Fruit fly (Drosophila melanogaster) whole organism, wandering third instar larva: Measurements from ENCODE around the gene Eip63E.
A peak's percentile ranks its signal among the peaks of the same experiment; 100 is the strongest.

ENCODE experiments used
- Abd-B ChIP-seq: fragments of >200 bp; optimal IDR thresholded peaks from 2 replicates; lab custom pipeline; 2017; ENCODE audit warnings: missing biosample characterization, missing genetic modification characterization
- CG32264 ChIP-seq: fragments of 200-800 bp; sonication (Bioruptor generic); optimal IDR thresholded peaks from 2 replicates; lab custom pipeline; 2016; ENCODE audit warnings: missing biosample characterization, missing genetic modification characterization
- CG9705 ChIP-seq: fragments of 200-800 bp; sonication (Bioruptor generic); optimal IDR thresholded peaks from 2 replicates; lab custom pipeline; 2018; ENCODE audit warnings: missing biosample characterization, mild to moderate bottlenecking, missing genetic modification characterization
- CrebA ChIP-seq: fragments of 200-800 bp; sonication (Bioruptor generic); optimal IDR thresholded peaks from 2 replicates; lab custom pipeline; 2016; ENCODE audit warnings: missing biosample characterization, mild to moderate bottlenecking, missing genetic modification characterization, borderline replicate concordance
- Dfd ChIP-seq: fragments of >200 bp; optimal IDR thresholded peaks from 2 replicates; lab custom pipeline; 2017; ENCODE audit warnings: missing biosample characterization, missing genetic modification characterization
- Dif ChIP-seq: fragments of 200-275, 200-300 bp; sonication (Bioruptor generic); optimal IDR thresholded peaks from 2 replicates; lab custom pipeline; 2018; ENCODE audit warnings: missing biosample characterization, missing genetic modification characterization; ENCODE audit not compliant: partially characterized antibody
- GATAd ChIP-seq: sonication (Bioruptor generic); optimal IDR thresholded peaks from 2 replicates; lab custom pipeline; 2016; ENCODE audit warnings: missing biosample characterization, missing genetic modification characterization
- HLH106 ChIP-seq: fragments of 200-800 bp; optimal IDR thresholded peaks from 3 replicates; lab custom pipeline; 2019; ENCODE audit warnings: missing biosample characterization, mild to moderate bottlenecking, missing genetic modification characterization, moderate library complexity
- Hnf4 ChIP-seq: fragments of 200-800 bp; sonication (Bioruptor generic); optimal IDR thresholded peaks from 2 replicates; lab custom pipeline; 2016; ENCODE audit warnings: missing biosample characterization, mild to moderate bottlenecking, missing genetic modification characterization
- Hr78 ChIP-seq: fragments of >200 bp; optimal IDR thresholded peaks from 2 replicates; lab custom pipeline; 2017; ENCODE audit warnings: missing biosample characterization, missing genetic modification characterization
- Hr83 ChIP-seq: fragments of 200-300 bp; sonication (Bioruptor generic); optimal IDR thresholded peaks from 2 replicates; lab custom pipeline; 2016; ENCODE audit warnings: missing biosample characterization, mild to moderate bottlenecking, missing genetic modification characterization, moderate library complexity; ENCODE audit not compliant: poor library complexity, severe bottlenecking
- Jra ChIP-seq: sonication (Bioruptor generic); optimal IDR thresholded peaks from 2 replicates; lab custom pipeline; 2016; ENCODE audit warnings: missing biosample characterization, missing genetic modification characterization
- Mio ChIP-seq: sonication (Bioruptor generic); optimal IDR thresholded peaks from 2 replicates; lab custom pipeline; 2016; ENCODE audit warnings: missing biosample characterization, missing genetic modification characterization
- Myc ChIP-seq: fragments of >200 bp; optimal IDR thresholded peaks from 2 replicates; lab custom pipeline; 2017
- N ChIP-seq: fragments of >200 bp; optimal IDR thresholded peaks from 2 replicates; lab custom pipeline; 2018; ENCODE audit warnings: missing biosample characterization, missing external identifiers, missing genetic modification characterization
- OdsH ChIP-seq: fragments of 200-800 bp; sonication (Bioruptor generic); optimal IDR thresholded peaks from 2 replicates; lab custom pipeline; 2016; ENCODE audit warnings: missing biosample characterization, mild to moderate bottlenecking, missing genetic modification characterization
- Rel ChIP-seq, 2 experiments: fragments of 200-800 bp; sonication (Bioruptor generic) in 1 of 2; optimal IDR thresholded peaks; 2 replicates in 1 of 2; 3 replicates in 1 of 2; lab custom pipeline; 2016 to 2019; ENCODE audit warnings: mild to moderate bottlenecking in 2 of 2, missing biosample characterization in 2 of 2, missing genetic modification characterization in 2 of 2, moderate library complexity in 1 of 2
- Sp1 ChIP-seq: fragments of 200-800 bp; sonication (Bioruptor generic); optimal IDR thresholded peaks from 3 replicates; lab custom pipeline; 2019; ENCODE audit warnings: missing biosample characterization, mild to moderate bottlenecking, missing genetic modification characterization, moderate library complexity
- Vsx2 ChIP-seq: fragments of 200-300, 225-300 bp; sonication (Bioruptor generic); optimal IDR thresholded peaks from 2 replicates; lab custom pipeline; 2018; ENCODE audit warnings: missing biosample characterization, missing genetic modification characterization; ENCODE audit not compliant: partially characterized antibody
- br ChIP-seq: fragments of 200-800 bp; sonication (Bioruptor generic); optimal IDR thresholded peaks from 2 replicates; lab custom pipeline; 2016; ENCODE audit warnings: missing biosample characterization, missing genetic modification characterization
- brk ChIP-seq: fragments of 200-800 bp; sonication (Bioruptor generic); optimal IDR thresholded peaks from 2 replicates; lab custom pipeline; 2016; ENCODE audit warnings: missing biosample characterization, mild to moderate bottlenecking, missing genetic modification characterization
- dl ChIP-seq, 2 experiments: fragments of 175-275, 200-275 bp in 1 of 2; fragments of 200-275 bp in 1 of 2; sonication (Bioruptor generic); optimal IDR thresholded peaks; lab custom pipeline; 2018; ENCODE audit warnings: mild to moderate bottlenecking in 2 of 2, missing biosample characterization in 2 of 2, missing genetic modification characterization in 2 of 2, moderate library complexity in 2 of 2; ENCODE audit not compliant: partially characterized antibody in 2 of 2, insufficient read depth in 1 of 2
- dmrt93B ChIP-seq: fragments of 200-800 bp; sonication (Bioruptor generic); optimal IDR thresholded peaks from 2 replicates; lab custom pipeline; 2018; ENCODE audit warnings: missing biosample characterization, mild to moderate bottlenecking, missing genetic modification characterization
- dsf ChIP-seq: sonication (Bioruptor generic); optimal IDR thresholded peaks from 2 replicates; lab custom pipeline; 2016; ENCODE audit warnings: missing biosample characterization, missing genetic modification characterization, borderline replicate concordance
- ey ChIP-seq: fragments of 200-800 bp; sonication (Bioruptor generic); optimal IDR thresholded peaks from 2 replicates; lab custom pipeline; 2016; ENCODE audit warnings: missing biosample characterization, missing genetic modification characterization
- foxo ChIP-seq, 2 experiments: fragments of 200-800 bp; sonication (Bioruptor generic); optimal IDR thresholded peaks; 2 replicates in 1 of 2; 3 replicates in 1 of 2; lab custom pipeline; 2016 to 2017; ENCODE audit warnings: missing biosample characterization in 2 of 2, missing genetic modification characterization in 2 of 2
- fru ChIP-seq: fragments of 200-800 bp; sonication (Bioruptor generic); optimal IDR thresholded peaks from 3 replicates; lab custom pipeline; 2016; ENCODE audit warnings: missing biosample characterization, mild to moderate bottlenecking, missing genetic modification characterization
- h ChIP-seq: fragments of 200-800 bp; sonication (Bioruptor generic); optimal IDR thresholded peaks from 3 replicates; lab custom pipeline; 2016; ENCODE audit warnings: missing biosample characterization, mild to moderate bottlenecking, missing genetic modification characterization
- jim ChIP-seq: fragments of 175-275, 200-325 bp; sonication (Bioruptor generic); optimal IDR thresholded peaks from 2 replicates; lab custom pipeline; 2016; ENCODE audit warnings: missing biosample characterization, mild to moderate bottlenecking, missing genetic modification characterization
- lola ChIP-seq: fragments of >200 bp; optimal IDR thresholded peaks from 2 replicates; lab custom pipeline; 2017; ENCODE audit warnings: missing biosample characterization, missing genetic modification characterization
- pan ChIP-seq: fragments of >200 bp; optimal IDR thresholded peaks from 2 replicates; lab custom pipeline; 2017
- psq ChIP-seq: fragments of 200-800 bp; sonication (Bioruptor generic); optimal IDR thresholded peaks from 3 replicates; lab custom pipeline; 2017; ENCODE audit warnings: missing biosample characterization, mild to moderate bottlenecking, missing genetic modification characterization, moderate library complexity
- rgr ChIP-seq: fragments of 200-800 bp; sonication (Bioruptor generic); optimal IDR thresholded peaks from 3 replicates; lab custom pipeline; 2016; ENCODE audit warnings: missing biosample characterization, mild to moderate bottlenecking, missing genetic modification characterization
- sage ChIP-seq: fragments of 200-800 bp; sonication (Bioruptor generic); optimal IDR thresholded peaks from 2 replicates; lab custom pipeline; 2016; ENCODE audit warnings: missing biosample characterization, mild to moderate bottlenecking, missing genetic modification characterization
- sv ChIP-seq: fragments of 200-800 bp; sonication (Bioruptor generic); optimal IDR thresholded peaks from 3 replicates; lab custom pipeline; 2016; ENCODE audit warnings: missing biosample characterization, missing genetic modification characterization
- tai ChIP-seq: sonication (Bioruptor generic); optimal IDR thresholded peaks from 2 replicates; lab custom pipeline; 2016; ENCODE audit warnings: missing biosample characterization, missing genetic modification characterization
- usp ChIP-seq: fragments of >200 bp; optimal IDR thresholded peaks from 2 replicates; lab custom pipeline; 2017; ENCODE audit warnings: missing biosample characterization, missing genetic modification characterization
- woc ChIP-seq: sonication (Bioruptor generic); optimal IDR thresholded peaks from 2 replicates; lab custom pipeline; 2016; ENCODE audit warnings: missing biosample characterization, mild to moderate bottlenecking, missing genetic modification characterization

The Eip63E gene

dm6 chr3L:3535674-3536073 lies 20.1 kb downstream of the Eip63E start:
- TF ChIP-seq Dfd (GFP tag; lab: Kevin White, UChicago) (no peak), CrebA (GFP tag; lab: Kevin White, UChicago) (no peak), fru (GFP tag; lab: Kevin White, UChicago) (no peak), Sp1 (GFP tag; lab: Kevin White, UChicago) (no peak), dmrt93B (GFP tag; lab: Kevin White, UChicago) (no peak), lola (no peak), woc (GFP tag; lab: Kevin White, UChicago) (no peak)

- TF ChIP-seq N (GFP tag; lab: Kevin White, UChicago) (no peak), dmrt93B (GFP tag; lab: Kevin White, UChicago) (no peak), brk (GFP tag; lab: Kevin White, UChicago) (no peak), woc (GFP tag; lab: Kevin White, UChicago) (peak; percentile 32), Vsx2 (no peak), ey (peak; percentile 3)
Measured at dm6 chr3L:3536414-3536813, 20.9 kb downstream of the Eip63E start.

dm6 chr3L:3536905-3537665 lies 21.5 kb downstream of the Eip63E start:
- no peak for TF ChIP-seq Dfd (GFP tag; lab: Kevin White, UChicago)
- peak; percentile 67 for TF ChIP-seq fru (GFP tag; lab: Kevin White, UChicago)
- TF ChIP-seq Hr78 (GFP tag; lab: Kevin White, UChicago), result no peak
- no peak for TF ChIP-seq Hr83 (GFP tag; lab: Kevin White, UChicago)
- TF ChIP-seq Dif (GFP tag; lab: Kevin White, UChicago), result peak; percentile 78
- TF ChIP-seq foxo (GFP tag; optimal IDR thresholded peaks at IDR 0.05; lab: Kevin White, UChicago), result no peak
- no peak for TF ChIP-seq OdsH (GFP tag; lab: Kevin White, UChicago)
- TF ChIP-seq Vsx2, result peak; percentile 81

DNA sequence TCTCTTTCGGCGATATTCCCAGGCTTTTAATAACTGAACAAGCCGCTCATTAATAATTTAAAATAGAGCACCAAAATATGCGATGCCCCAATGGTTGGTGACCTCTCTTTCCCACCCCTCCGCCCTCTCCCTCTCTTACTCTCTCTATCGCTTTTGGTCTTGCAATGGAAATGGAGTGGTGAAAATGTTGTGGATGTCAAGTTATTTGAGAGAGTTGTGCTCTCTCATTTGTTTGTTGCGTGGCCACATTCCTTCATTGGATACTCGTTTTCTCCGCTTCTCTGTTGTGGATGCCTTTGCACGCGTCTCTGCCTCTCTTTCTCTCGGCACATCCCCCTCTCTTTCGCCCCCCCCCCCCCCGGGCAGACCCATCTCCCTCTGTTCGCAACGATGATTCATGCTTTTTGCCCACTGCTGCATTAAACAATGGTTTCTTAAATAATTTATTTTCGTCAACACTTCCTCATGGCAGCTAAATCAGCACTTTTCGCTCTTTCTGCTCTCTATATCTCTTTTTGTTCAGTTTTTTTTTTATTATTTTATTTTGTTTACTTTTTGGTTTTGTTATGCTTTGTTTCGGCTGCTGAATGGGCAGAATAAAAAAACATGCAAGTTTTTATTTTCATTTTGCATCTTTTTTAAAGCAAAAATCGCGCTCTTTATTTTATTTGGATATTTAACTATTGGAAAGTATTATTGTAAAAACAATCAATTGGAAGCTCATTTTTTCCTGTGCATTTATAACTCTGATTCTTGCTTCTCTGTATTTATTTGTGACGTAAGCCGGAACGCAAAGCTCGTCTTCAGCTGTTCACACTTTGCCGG lies 27.2 kb downstream of the Eip63E start:
- TF ChIP-seq br (GFP tag; lab: Kevin White, UChicago) (no peak), psq (GFP tag; lab: Kevin White, UChicago) (peak; percentile 48), CG32264 (GFP tag; lab: Kevin White, UChicago) (no peak), Mio (GFP tag; lab: Kevin White, UChicago) (no peak), foxo (GFP tag; optimal IDR thresholded peaks at IDR 0.05; lab: Kevin White, UChicago) (peak in 1 of 2 experiments; percentile 49), Abd-B (no peak), jim (no peak), Hr83 (GFP tag; lab: Kevin White, UChicago) (no peak), Sp1 (GFP tag; lab: Kevin White, UChicago) (peak; percentile 55), pan (lab: Kevin White, UChicago) (no peak), h (peak; percentile 48), Jra (GFP tag; lab: Kevin White, UChicago) (peak; percentile 52), dsf (no peak), sv (GFP tag; lab: Kevin White, UChicago) (no peak), GATAd (no peak), ey (peak; percentile 52), usp (GFP tag; lab: Kevin White, UChicago) (no peak), Dif (GFP tag; lab: Kevin White, UChicago) (peak; percentile 59), dmrt93B (GFP tag; lab: Kevin White, UChicago) (peak; percentile 17), Hr78 (GFP tag; lab: Kevin White, UChicago) (no peak), rgr (GFP tag; lab: Kevin White, UChicago) (peak; percentile 47), Dfd (GFP tag; lab: Kevin White, UChicago) (no peak), tai (GFP tag; lab: Kevin White, UChicago) (peak; percentile 33), lola (no peak), Vsx2 (peak; percentile 1), Hnf4 (GFP tag; lab: Kevin White, UChicago) (no peak), dl (GFP tag; optimal IDR thresholded peaks at IDR 0.05; lab: Kevin White, UChicago; ENCODE audit: insufficient read depth in 1 of 2, partially characterized antibody in 2 of 2) (peak in 1 of 2 experiments; percentile 33), brk (GFP tag; lab: Kevin White, UChicago) (peak; percentile 20), fru (GFP tag; lab: Kevin White, UChicago) (peak; percentile 53), CrebA (GFP tag; lab: Kevin White, UChicago) (no peak), HLH106 (tag; lab: Kevin White, UChicago) (peak; percentile 43), sage (GFP tag; lab: Kevin White, UChicago) (peak; percentile 32), Myc (no peak), Rel (GFP tag; optimal IDR thresholded peaks at IDR 0.05; lab: Kevin White, UChicago) (no peak), Rel (tag; optimal IDR thresholded peaks at IDR 0.05; lab: Kevin White, UChicago) (no peak), CG9705 (GFP tag; lab: Kevin White, UChicago) (no peak), N (GFP tag; lab: Kevin White, UChicago) (no peak)
